Fruit fly (Drosophila melanogaster) whole organism, embryonic: ENCODE measurements around the gene apn.

Experiments used
- Aef1 ChIP-seq: fragments of 200-800 bp; sonication (Bioruptor generic); IDR thresholded peaks from 3 replicates; pipeline ENCODE4 v1.3.6; 2022; ENCODE audit warnings: missing biosample characterization, missing genetic modification characterization
- C15 ChIP-seq: fragments of 200-800 bp; sonication (Bioruptor generic); IDR thresholded peaks from 3 replicates; pipeline ENCODE4 v1.3.6; 2022; ENCODE audit warnings: missing biosample characterization, missing genetic modification characterization
- CG10267 ChIP-seq: fragments of 200-800 bp; sonication (Bioruptor generic); optimal IDR thresholded peaks from 2 replicates; lab custom pipeline; 2018; ENCODE audit warnings: missing biosample characterization, mild to moderate bottlenecking, missing genetic modification characterization, moderate library complexity
- CG10366 ChIP-seq: fragments of 200-800 bp; sonication (Bioruptor generic); IDR thresholded peaks from 2 replicates; pipeline ENCODE4 v1.3.6; 2022; ENCODE audit warnings: missing biosample characterization, missing genetic modification characterization
- CG11456 ChIP-seq: fragments of 200-800 bp; sonication (Bioruptor generic); IDR thresholded peaks from 3 replicates; pipeline ENCODE4 v1.3.6; 2022; ENCODE audit warnings: missing biosample characterization, missing genetic modification characterization
- CG12155 ChIP-seq: fragments of 200-800 bp; sonication (Bioruptor generic); optimal IDR thresholded peaks from 3 replicates; lab custom pipeline; 2016; ENCODE audit warnings: missing biosample characterization, missing genetic modification characterization
- CG12236 ChIP-seq: fragments of 200-800 bp; sonication (Bioruptor generic); optimal IDR thresholded peaks from 2 replicates; lab custom pipeline; 2016; ENCODE audit warnings: missing biosample characterization, missing genetic modification characterization
- CG14965 ChIP-seq: fragments of 200-800 bp; sonication (Bioruptor generic); optimal IDR thresholded peaks from 2 replicates; lab custom pipeline; 2016; ENCODE audit warnings: missing biosample characterization, missing genetic modification characterization, borderline replicate concordance
- CG15479 ChIP-seq: fragments of 200-800 bp; sonication (Bioruptor generic); optimal IDR thresholded peaks from 3 replicates; lab custom pipeline; 2019; ENCODE audit warnings: missing biosample characterization, mild to moderate bottlenecking, missing genetic modification characterization, moderate library complexity
- CG17829 ChIP-seq: fragments of 200-800 bp; optimal IDR thresholded peaks from 2 replicates; lab custom pipeline; 2019; ENCODE audit warnings: missing biosample characterization, mild to moderate bottlenecking, missing genetic modification characterization, moderate library complexity
- CG1792 ChIP-seq: fragments of 200-800 bp; sonication (Bioruptor generic); optimal IDR thresholded peaks from 2 replicates; lab custom pipeline; 2016; ENCODE audit warnings: missing biosample characterization, missing genetic modification characterization
- CG3163 ChIP-seq: fragments of 200-800 bp; sonication (Bioruptor generic); optimal IDR thresholded peaks from 3 replicates; lab custom pipeline; 2016; ENCODE audit warnings: missing biosample characterization, missing genetic modification characterization
- CG32767 ChIP-seq: fragments of 200-800 bp; sonication (Bioruptor generic); IDR thresholded peaks from 2 replicates; pipeline ENCODE4 v1.3.6; 2022; ENCODE audit warnings: missing biosample characterization, missing genetic modification characterization
- CG33213 ChIP-seq: fragments of 200-800 bp; sonication (Bioruptor generic); optimal IDR thresholded peaks from 3 replicates; lab custom pipeline; 2016; ENCODE audit warnings: missing biosample characterization, missing genetic modification characterization
- CG34224 ChIP-seq: fragments of 200-800 bp; sonication (Bioruptor generic); IDR thresholded peaks from 3 replicates; pipeline ENCODE4 v1.3.6; 2022; ENCODE audit warnings: missing biosample characterization, missing genetic modification characterization; ENCODE audit not compliant: partially characterized antibody
- CG42726 ChIP-seq: fragments of 200-800 bp; sonication (Bioruptor generic); IDR thresholded peaks from 2 replicates; pipeline ENCODE4 v1.3.6; 2022; ENCODE audit warnings: missing biosample characterization, missing genetic modification characterization; ENCODE audit not compliant: partially characterized antibody
- CG4707 ChIP-seq: fragments of 200-800 bp; sonication (Bioruptor generic); optimal IDR thresholded peaks from 2 replicates; lab custom pipeline; 2018; ENCODE audit warnings: missing biosample characterization, mild to moderate bottlenecking, missing genetic modification characterization, moderate library complexity
- CG6254 ChIP-seq: fragments of 200-800 bp; sonication (Bioruptor generic); optimal IDR thresholded peaks from 3 replicates; lab custom pipeline; 2017; ENCODE audit warnings: mild to moderate bottlenecking, missing biosample characterization, missing genetic modification reagents, missing genetic modification characterization
- CG6791 ChIP-seq: fragments of 200-800 bp; sonication (Bioruptor generic); IDR thresholded peaks from 3 replicates; pipeline ENCODE4 v1.3.6; 2022; ENCODE audit warnings: missing biosample characterization, missing genetic modification characterization; ENCODE audit not compliant: partially characterized antibody
- CG9876 ChIP-seq: fragments of 200-800 bp; sonication (Bioruptor generic); optimal IDR thresholded peaks from 2 replicates; lab custom pipeline; 2016; ENCODE audit warnings: missing biosample characterization, missing genetic modification characterization
- E2f2 ChIP-seq: fragments of 200-800 bp; sonication (Bioruptor generic); IDR thresholded peaks from 2 replicates; pipeline ENCODE4 v1.3.6; 2022; ENCODE audit warnings: missing biosample characterization, missing genetic modification characterization
- Fer1 ChIP-seq: fragments of 200-800 bp; sonication (Bioruptor generic); optimal IDR thresholded peaks from 2 replicates; lab custom pipeline; 2017; ENCODE audit warnings: missing biosample characterization, mild to moderate bottlenecking, missing genetic modification characterization
- HHEX ChIP-seq: fragments of 200-800 bp; sonication (Bioruptor generic); optimal IDR thresholded peaks from 3 replicates; lab custom pipeline; 2017; ENCODE audit warnings: missing biosample characterization, mild to moderate bottlenecking, missing genetic modification characterization, missing genetic modification reagents
- HLH54F ChIP-seq: fragments of 200-800 bp; sonication (Bioruptor generic); optimal IDR thresholded peaks from 3 replicates; lab custom pipeline; 2016; ENCODE audit warnings: missing biosample characterization, missing genetic modification characterization
- HLHmδ ChIP-seq: fragments of 200-800 bp; sonication (Bioruptor generic); optimal IDR thresholded peaks from 2 replicates; lab custom pipeline; 2018; ENCODE audit warnings: missing biosample characterization, mild to moderate bottlenecking, missing genetic modification characterization, moderate library complexity
- Hey ChIP-seq: fragments of 200-800 bp; sonication (Bioruptor generic); optimal IDR thresholded peaks from 3 replicates; lab custom pipeline; 2018; ENCODE audit warnings: missing biosample characterization, mild to moderate bottlenecking, missing genetic modification characterization
- Myb ChIP-seq: fragments of 200-800 bp; sonication (Bioruptor generic); optimal IDR thresholded peaks from 2 replicates; lab custom pipeline; 2016; ENCODE audit warnings: missing biosample characterization, missing genetic modification characterization
- NK7.1 ChIP-seq: fragments of 200-800 bp; sonication (Bioruptor generic); optimal IDR thresholded peaks from 3 replicates; lab custom pipeline; 2016; ENCODE audit warnings: missing biosample characterization, missing genetic modification characterization
- Neu2 ChIP-seq: fragments of 200-800 bp; sonication (Bioruptor generic); optimal IDR thresholded peaks from 3 replicates; lab custom pipeline; 2016; ENCODE audit warnings: missing biosample characterization, missing genetic modification characterization, borderline replicate concordance
- Nf-YA ChIP-seq: fragments of 200-800 bp; sonication (Bioruptor generic); IDR thresholded peaks from 2 replicates; pipeline ENCODE4 v1.3.6; 2022; ENCODE audit warnings: missing biosample characterization, missing genetic modification characterization
- Poxn ChIP-seq: fragments of 200-800 bp; sonication (Bioruptor generic); IDR thresholded peaks from 2 replicates; pipeline ENCODE4 v1.3.6; 2022; ENCODE audit warnings: missing biosample characterization, missing genetic modification characterization
- Six4 ChIP-seq: fragments of 200-800 bp; sonication (Bioruptor generic); optimal IDR thresholded peaks from 2 replicates; lab custom pipeline; 2016; ENCODE audit warnings: missing biosample characterization, missing genetic modification characterization
- Usf ChIP-seq: fragments of 200-800 bp; sonication (Bioruptor generic); optimal IDR thresholded peaks from 2 replicates; lab custom pipeline; 2017; ENCODE audit warnings: missing genotype, missing biosample characterization, missing genetic modification characterization
- Xrp1 ChIP-seq: fragments of 200-800 bp; sonication (Bioruptor generic); IDR thresholded peaks from 2 replicates; pipeline ENCODE4 v1.3.6; 2022; ENCODE audit warnings: missing biosample characterization, missing genetic modification characterization
- bbx ChIP-seq: fragments of 200-800 bp; sonication (Bioruptor generic); IDR thresholded peaks from 2 replicates; pipeline ENCODE4 v1.3.6; 2022; ENCODE audit warnings: missing biosample characterization, missing genetic modification characterization; ENCODE audit not compliant: partially characterized antibody
- caup ChIP-seq: fragments of 200-800 bp; sonication (Bioruptor generic); optimal IDR thresholded peaks from 3 replicates; lab custom pipeline; 2017; ENCODE audit warnings: missing biosample characterization, mild to moderate bottlenecking, missing genetic modification characterization, moderate library complexity; ENCODE audit not compliant: severe bottlenecking
- cg ChIP-seq: fragments of 200-800 bp; sonication (Bioruptor generic); optimal IDR thresholded peaks from 3 replicates; lab custom pipeline; 2019; ENCODE audit warnings: missing biosample characterization, mild to moderate bottlenecking, missing genetic modification characterization, moderate library complexity
- crc ChIP-seq: fragments of 200-800 bp; sonication (Bioruptor generic); optimal IDR thresholded peaks from 2 replicates; lab custom pipeline; 2016; ENCODE audit warnings: missing biosample characterization, missing genetic modification characterization
- ftz-f1 ChIP-seq: fragments of 200-800 bp; sonication (Bioruptor generic); optimal IDR thresholded peaks from 2 replicates; lab custom pipeline; 2016; ENCODE audit warnings: missing biosample characterization, missing genetic modification characterization
- fu2 ChIP-seq: fragments of 200-800 bp; sonication (Bioruptor generic); optimal IDR thresholded peaks from 2 replicates; lab custom pipeline; 2016; ENCODE audit warnings: missing biosample characterization, missing genetic modification characterization
- ham ChIP-seq: fragments of 200-800 bp; sonication (Bioruptor generic); IDR thresholded peaks from 2 replicates; pipeline ENCODE4 v1.3.6; 2022; ENCODE audit warnings: missing biosample characterization, missing genetic modification characterization
- pnt ChIP-seq: fragments of 200-800 bp; sonication (Bioruptor generic); optimal IDR thresholded peaks from 3 replicates; lab custom pipeline; 2016; ENCODE audit warnings: missing biosample characterization, missing genetic modification characterization
- sc ChIP-seq, 3 experiments: fragments of >200 bp in 2 of 3; fragments of 200-800 bp in 1 of 3; sonication (Bioruptor generic) in 1 of 3; optimal IDR thresholded peaks; 2 replicates in 2 of 3; 3 replicates in 1 of 3; lab custom pipeline; 2017; ENCODE audit warnings: mild to moderate bottlenecking in 1 of 3, missing biosample characterization in 1 of 3, missing genetic modification characterization in 1 of 3, missing genetic modification reagents in 1 of 3
- slbo ChIP-seq: fragments of 200-800 bp; sonication (Bioruptor generic); IDR thresholded peaks from 2 replicates; pipeline ENCODE4 v1.3.6; 2022; ENCODE audit warnings: missing biosample characterization, missing genetic modification characterization
- sna ChIP-seq: fragments of 200-800 bp; sonication (Bioruptor generic); IDR thresholded peaks from 2 replicates; pipeline ENCODE4 v1.3.6; 2022; ENCODE audit warnings: missing biosample characterization, missing genetic modification characterization; ENCODE audit not compliant: partially characterized antibody
- stwl ChIP-seq: fragments of 200-800 bp; sonication (Bioruptor generic); optimal IDR thresholded peaks from 3 replicates; lab custom pipeline; 2018; ENCODE audit warnings: missing biosample characterization, mild to moderate bottlenecking, missing genetic modification characterization, moderate library complexity
- usp ChIP-seq: fragments of >200 bp; optimal IDR thresholded peaks from 2 replicates; lab custom pipeline; 2017; ENCODE audit warnings: missing biosample characterization, missing genetic modification characterization
- zfh1 ChIP-seq: fragments of 200-800 bp; sonication (Bioruptor generic); IDR thresholded peaks from 3 replicates; pipeline ENCODE4 v1.3.6; 2022; ENCODE audit warnings: missing biosample characterization, missing genetic modification characterization

The apn gene

dm6 chr3R:13319170-13319569, 30.6 kb upstream of the apn start, which contains the start of gene CG45080:
Gene CG45080 (minus strand): TSS chr3R:13319270.
- TF ChIP-seq Poxn (GFP tag; lab: Robert Waterston, UW), result no peak
- TF ChIP-seq ham (GFP tag; lab: Robert Waterston, UW), result no peak
- 0 out of 3 replicates have a peak, but pooled peaks have one; percentile 13 for TF ChIP-seq CG11456 (GFP tag; lab: Robert Waterston, UW)
- no peak for TF ChIP-seq CG15479 (GFP tag; lab: Kevin White, UChicago)
- no peak for TF ChIP-seq crc (GFP tag; lab: Kevin White, UChicago)
- TF ChIP-seq CG34224, result no peak
- no peak for TF ChIP-seq bbx

dm6 chr3R:13313088-13313487, 24.5 kb upstream of the apn start, which contains the start of gene CG44142:
Gene CG44142 (minus strand): TSS chr3R:13313188.
- TF ChIP-seq CG1792 (GFP tag; lab: Kevin White, UChicago) (no peak), Fer1 (GFP tag; lab: Kevin White, UChicago) (no peak), sc (optimal IDR thresholded peaks at IDR 0.05; lab: Kevin White, UChicago) (no peak), sc (GFP tag; optimal IDR thresholded peaks at IDR 0.05; lab: Kevin White, UChicago) (no peak), Xrp1 (GFP tag; lab: Robert Waterston, UW) (no peak), CG12155 (GFP tag; lab: Kevin White, UChicago) (no peak), Hey (tag; lab: Kevin White, UChicago) (no peak), pnt (no peak), CG9876 (GFP tag; lab: Kevin White, UChicago) (no peak), Myb (no peak), CG10267 (tag; lab: Kevin White, UChicago) (no peak), E2f2 (no peak), HLH54F (GFP tag; lab: Kevin White, UChicago) (no peak), CG14965 (GFP tag; lab: Kevin White, UChicago) (no peak), CG10366 (no peak), CG3163 (GFP tag; lab: Kevin White, UChicago) (no peak), cg (no peak), CG12236 (GFP tag; lab: Kevin White, UChicago) (no peak), sna (GFP tag; lab: Robert Waterston, UW) (no peak), Usf (no peak), slbo (GFP tag; lab: Robert Waterston, UW) (no peak)

dm6 chr3R:13309133-13309711, 20.6 kb upstream of the apn start:
- TF ChIP-seq zfh1, result no peak
- TF ChIP-seq Six4 (GFP tag; lab: Kevin White, UChicago), result no peak
- no peak for TF ChIP-seq Nf-YA (GFP tag; lab: Robert Waterston, UW)
- TF ChIP-seq HHEX (GFP tag; lab: Kevin White, UChicago), result no peak
- peak; percentile 0 for TF ChIP-seq CG17829 (tag; lab: Kevin White, UChicago)
- TF ChIP-seq ham (GFP tag; lab: Robert Waterston, UW), result no peak
- TF ChIP-seq HLHmδ (GFP tag; lab: Kevin White, UChicago), result no peak
- TF ChIP-seq C15 (GFP tag; lab: Robert Waterston, UW), result no peak
- TF ChIP-seq CG42726 (GFP tag; lab: Robert Waterston, UW), result peak; percentile 13; the same call in 1 of the 2 replicates
- no peak for TF ChIP-seq usp (GFP tag; lab: Kevin White, UChicago)
- TF ChIP-seq fu2, result no peak
- no peak for TF ChIP-seq Aef1 (GFP tag; lab: Robert Waterston, UW)
- no peak for TF ChIP-seq NK7.1 (GFP tag; lab: Kevin White, UChicago)
- TF ChIP-seq Neu2 (GFP tag; lab: Kevin White, UChicago), result no peak
- peak; percentile 8 for TF ChIP-seq ftz-f1 (GFP tag; lab: Kevin White, UChicago)
- TF ChIP-seq CG4707, result no peak
- TF ChIP-seq CG32767, result no peak
- TF ChIP-seq caup (GFP tag; lab: Kevin White, UChicago), result no peak
- no peak for TF ChIP-seq slbo (GFP tag; lab: Robert Waterston, UW)
- TF ChIP-seq CG33213 (GFP tag; lab: Kevin White, UChicago), result peak; percentile 48
- TF ChIP-seq CG6791 (GFP tag; lab: Robert Waterston, UW), result no peak
- no peak for TF ChIP-seq CG6254 (GFP tag; lab: Kevin White, UChicago)
- TF ChIP-seq stwl, result peak; percentile 85
